Worm (Caenorhabditis elegans) whole organism, late embryonic: ENCODE results near the gene srv-19.

ENCODE experiments used
- C38D4.7 ChIP-seq: fragments of 200-800 bp; sonication (Bioruptor generic); optimal IDR thresholded peaks from 2 replicates; lab custom pipeline; 2018; ENCODE audit warnings: mild to moderate bottlenecking, missing genetic modification characterization, moderate library complexity, missing compliant biosample characterization
- K09A11.1 ChIP-seq: sonication (generic microtip); optimal IDR thresholded peaks from 2 replicates; lab custom pipeline; 2017; ENCODE audit warnings: antibody characterized with exemption, mild to moderate bottlenecking, missing genetic modification characterization, missing compliant biosample characterization; ENCODE audit not compliant: insufficient read depth
- ceh-18 ChIP-seq: sonication (generic microtip); optimal IDR thresholded peaks from 2 replicates; lab custom pipeline; 2016; ENCODE audit warnings: missing genetic modification characterization, missing compliant biosample characterization
- ceh-24 ChIP-seq: sonication (generic microtip); optimal IDR thresholded peaks from 2 replicates; lab custom pipeline; 2016; ENCODE audit warnings: mild to moderate bottlenecking, missing genetic modification characterization, missing compliant biosample characterization
- fkh-10 ChIP-seq: fragments of 150-350 bp; optimal IDR thresholded peaks from 2 replicates; lab custom pipeline; 2014; ENCODE audit warnings: missing biosample characterization, missing genetic modification reagents, missing genetic modification characterization
- lin-11 ChIP-seq: fragments of 200-800 bp; sonication (Bioruptor generic); optimal IDR thresholded peaks from 2 replicates; lab custom pipeline; 2018; ENCODE audit warnings: mild to moderate bottlenecking, missing genetic modification characterization, missing compliant biosample characterization
- madf-2 ChIP-seq: sonication (generic microtip); optimal IDR thresholded peaks from 2 replicates; lab custom pipeline; 2017; ENCODE audit warnings: missing genetic modification characterization, missing compliant biosample characterization
- nhr-11 ChIP-seq: fragments of 150-350 bp; optimal IDR thresholded peaks from 2 replicates; lab custom pipeline; 2014; ENCODE audit warnings: missing biosample characterization, missing genetic modification characterization
- pag-3 ChIP-seq: sonication (generic microtip); optimal IDR thresholded peaks from 2 replicates; lab custom pipeline; 2016; ENCODE audit warnings: missing compliant biosample characterization, missing genetic modification characterization, borderline replicate concordance
- ref-2 ChIP-seq: sonication (generic microtip); optimal IDR thresholded peaks from 2 replicates; lab custom pipeline; 2016; ENCODE audit warnings: missing genetic modification characterization, missing compliant biosample characterization
- unc-86 ChIP-seq: sonication (generic microtip); optimal IDR thresholded peaks from 2 replicates; lab custom pipeline; 2016; ENCODE audit warnings: missing genetic modification characterization, missing compliant biosample characterization

ce11 chrIV:5879853-5880252, 6.1 kb upstream of the srv-19 start, which contains the start of gene srv-22:
- no peak for TF ChIP-seq ref-2 (tag; lab: Kevin White, UChicago)
- no peak for TF ChIP-seq fkh-10 (GFP tag; lab: Kevin White, UChicago)
- TF ChIP-seq unc-86 (tag; lab: Kevin White, UChicago) = no peak
- no peak for TF ChIP-seq K09A11.1 (tag; lab: Kevin White, UChicago)
- no peak for TF ChIP-seq nhr-11 (tag; lab: Kevin White, UChicago)
- TF ChIP-seq pag-3 (tag; lab: Kevin White, UChicago) = no peak
- TF ChIP-seq lin-11 (tag; lab: Kevin White, UChicago) = no peak
- TF ChIP-seq ceh-24 (tag; lab: Kevin White, UChicago) = no peak
- no peak for TF ChIP-seq madf-2 (tag; lab: Kevin White, UChicago)
- no peak for TF ChIP-seq C38D4.7
- TF ChIP-seq ceh-18 (tag; lab: Kevin White, UChicago) = no peak
